Worm (Caenorhabditis elegans): ENCODE measurements around the gene scl-12.

- TF ChIP-seq zfh-2 (GFP tag; conservative IDR thresholded peaks at IDR 0.05) (peak; percentile 61; the same call in 1 of the 2 replicates), nhr-120 (GFP tag; IDR thresholded peaks at IDR 0.05) (no peak), ztf-3 (GFP tag; optimal IDR thresholded peaks at IDR 0.05) (no peak), F10E7.11 (tag; optimal IDR thresholded peaks at IDR 0.05) (no peak), tlf-1 (GFP tag; optimal IDR thresholded peaks at IDR 0.05) (no peak), pha-4 (tag; optimal IDR thresholded peaks at IDR 0.05) (no peak), madf-3 (GFP tag; IDR thresholded peaks at IDR 0.05) (no peak), attf-3 (GFP tag; conservative IDR thresholded peaks at IDR 0.05) (no peak), ama-1 (optimal IDR thresholded peaks at IDR 0.05) (no peak), ama-1 (GFP tag; optimal IDR thresholded peaks at IDR 0.05) (no peak), ztf-28 (GFP tag; IDR thresholded peaks at IDR 0.05) (no peak), snpc-1.1 (tag; optimal IDR thresholded peaks at IDR 0.05; ENCODE audit: insufficient read depth) (no peak), F49E8.2 (tag; optimal IDR thresholded peaks at IDR 0.05; ENCODE audit: insufficient read depth) (no peak), atf-7 (tag; optimal IDR thresholded peaks at IDR 0.05) (no peak), B0261.1 (tag; optimal IDR thresholded peaks at IDR 0.05) (no peak)
Measured at ce11 chrV:3790424-3790823, 22.0 kb upstream of the scl-12 start.

All from whole organism, young adult.